Fruit fly (Drosophila melanogaster) whole organism, embryonic: ENCODE data around the gene CG31121.

ENCODE experiments used
- Ada2b ChIP-seq: fragments of 200-800 bp; sonication (Bioruptor generic); IDR thresholded peaks from 2 replicates; pipeline ENCODE4 v1.3.6; 2022; ENCODE audit warnings: missing biosample characterization, missing genetic modification characterization
- Atf6 ChIP-seq: fragments of 200-800 bp; sonication (Bioruptor generic); IDR thresholded peaks from 2 replicates; pipeline ENCODE4 v1.3.6; 2022; ENCODE audit warnings: missing biosample characterization, missing genetic modification characterization
- Bgb ChIP-seq: fragments of 200-800 bp; sonication (Bioruptor generic); IDR thresholded peaks from 2 replicates; pipeline ENCODE4 v1.3.6; 2022; ENCODE audit warnings: missing biosample characterization, missing genetic modification characterization; ENCODE audit not compliant: partially characterized antibody
- CG10267 ChIP-seq: fragments of 200-800 bp; sonication (Bioruptor generic); optimal IDR thresholded peaks from 2 replicates; lab custom pipeline; 2018; ENCODE audit warnings: missing biosample characterization, mild to moderate bottlenecking, missing genetic modification characterization, moderate library complexity
- CG11504 ChIP-seq: fragments of 200-800 bp; sonication (Bioruptor generic); optimal IDR thresholded peaks from 3 replicates; lab custom pipeline; 2019; ENCODE audit warnings: missing biosample characterization, mild to moderate bottlenecking, missing genetic modification characterization, moderate library complexity
- CG12659 ChIP-seq: fragments of 200-800 bp; sonication (Bioruptor generic); optimal IDR thresholded peaks from 3 replicates; lab custom pipeline; 2017; ENCODE audit warnings: mild to moderate bottlenecking, missing biosample characterization, missing genetic modification reagents, missing genetic modification characterization
- CG12942 ChIP-seq: fragments of 200-800 bp; sonication (Bioruptor generic); optimal IDR thresholded peaks from 3 replicates; lab custom pipeline; 2016; ENCODE audit warnings: missing biosample characterization, missing genetic modification characterization
- CG16813 ChIP-seq: fragments of 200-800 bp; sonication (Bioruptor generic); IDR thresholded peaks from 3 replicates; pipeline ENCODE4 v1.3.6; 2022; ENCODE audit warnings: missing biosample characterization, missing genetic modification characterization; ENCODE audit not compliant: partially characterized antibody
- CG17829 ChIP-seq: fragments of 200-800 bp; optimal IDR thresholded peaks from 2 replicates; lab custom pipeline; 2019; ENCODE audit warnings: missing biosample characterization, mild to moderate bottlenecking, missing genetic modification characterization, moderate library complexity
- CG18764 ChIP-seq: fragments of 200-800 bp; sonication (Bioruptor generic); optimal IDR thresholded peaks from 3 replicates; lab custom pipeline; 2016; ENCODE audit warnings: missing biosample characterization, missing genetic modification characterization
- CG31388 ChIP-seq: fragments of 200-800 bp; sonication (Bioruptor generic); optimal IDR thresholded peaks from 2 replicates; lab custom pipeline; 2016; ENCODE audit warnings: missing biosample characterization, missing genetic modification characterization
- CG32767 ChIP-seq: fragments of 200-800 bp; sonication (Bioruptor generic); IDR thresholded peaks from 2 replicates; pipeline ENCODE4 v1.3.6; 2022; ENCODE audit warnings: missing biosample characterization, missing genetic modification characterization
- CG3838 ChIP-seq: fragments of 200-800 bp; sonication (Bioruptor generic); optimal IDR thresholded peaks from 3 replicates; lab custom pipeline; 2016; ENCODE audit warnings: missing biosample characterization, missing genetic modification characterization
- CG6854 ChIP-seq: fragments of 200-800 bp; sonication (Bioruptor generic); optimal IDR thresholded peaks from 3 replicates; lab custom pipeline; 2017; ENCODE audit warnings: missing biosample characterization, mild to moderate bottlenecking, missing genetic modification characterization
- CG8290 ChIP-seq, 3 experiments: fragments of 200-800 bp; sonication (Bioruptor generic); optimal IDR thresholded peaks; 2 replicates each; lab custom pipeline; 2016 to 2019; ENCODE audit warnings: missing biosample characterization in 3 of 3, missing genetic modification characterization in 3 of 3, mild to moderate bottlenecking in 2 of 3, moderate library complexity in 1 of 3
- CG9609 ChIP-seq: fragments of 200-800 bp; sonication (Bioruptor generic); optimal IDR thresholded peaks from 3 replicates; lab custom pipeline; 2016; ENCODE audit warnings: missing biosample characterization, missing genetic modification characterization
- CoRest ChIP-seq: fragments of 200-800 bp; sonication (Bioruptor generic); optimal IDR thresholded peaks from 3 replicates; lab custom pipeline; 2018; ENCODE audit warnings: missing biosample characterization, mild to moderate bottlenecking, missing genetic modification characterization, moderate library complexity
- Dp ChIP-seq: fragments of 200-800 bp; sonication (Bioruptor generic); optimal IDR thresholded peaks from 2 replicates; lab custom pipeline; 2018; ENCODE audit warnings: missing biosample characterization, mild to moderate bottlenecking, missing genetic modification characterization, moderate library complexity
- Dref ChIP-seq: fragments of 200-800 bp; sonication (Bioruptor generic); IDR thresholded peaks from 2 replicates; pipeline ENCODE4 v1.3.6; 2022; ENCODE audit warnings: missing biosample characterization, missing genetic modification characterization
- E2f1 ChIP-seq: fragments of 200-800 bp; sonication (Bioruptor generic); IDR thresholded peaks from 2 replicates; pipeline ENCODE4 v1.3.6; 2022; ENCODE audit warnings: missing biosample characterization, missing genetic modification characterization
- Ets65A ChIP-seq: fragments of 200-800 bp; sonication (Bioruptor generic); peaks from one replicate; lab custom pipeline; 2016; ENCODE audit warnings: missing biosample characterization, missing genetic modification characterization
- Fer3 ChIP-seq: fragments of 200-800 bp; sonication (Bioruptor generic); optimal IDR thresholded peaks from 2 replicates; lab custom pipeline; 2018; ENCODE audit warnings: missing biosample characterization, mild to moderate bottlenecking, missing genetic modification characterization, moderate library complexity
- H2.0 ChIP-seq: fragments of 200-800 bp; sonication (Bioruptor generic); IDR thresholded peaks from 2 replicates; pipeline ENCODE4 v1.3.6; 2022; ENCODE audit warnings: missing biosample characterization, missing genetic modification characterization
- Hr3 ChIP-seq: fragments of 200-800 bp; sonication (Bioruptor generic); optimal IDR thresholded peaks from 3 replicates; lab custom pipeline; 2016; ENCODE audit warnings: missing biosample characterization, missing genetic modification characterization
- Kr ChIP-seq: fragments of 200-800 bp; sonication (Bioruptor generic); optimal IDR thresholded peaks from 2 replicates; lab custom pipeline; 2017; ENCODE audit warnings: missing biosample characterization, mild to moderate bottlenecking, missing genetic modification characterization
- NfI ChIP-seq: fragments of 200-800 bp; sonication (Bioruptor generic); optimal IDR thresholded peaks from 3 replicates; lab custom pipeline; 2018; ENCODE audit warnings: missing biosample characterization, mild to moderate bottlenecking, missing genetic modification characterization, moderate library complexity
- Six4 ChIP-seq: fragments of 200-800 bp; sonication (Bioruptor generic); optimal IDR thresholded peaks from 2 replicates; lab custom pipeline; 2016; ENCODE audit warnings: missing biosample characterization, missing genetic modification characterization
- Taf1 ChIP-seq: fragments of 200-800 bp; sonication (Bioruptor generic); IDR thresholded peaks from 2 replicates; pipeline ENCODE4 v1.3.6; 2022; ENCODE audit warnings: missing biosample characterization, missing genetic modification characterization
- YL-1 ChIP-seq: fragments of 200-800 bp; sonication (Bioruptor generic); optimal IDR thresholded peaks from 3 replicates; lab custom pipeline; 2017; ENCODE audit warnings: missing biosample characterization, mild to moderate bottlenecking, missing genetic modification characterization
- ara ChIP-seq: fragments of 200-800 bp; sonication (Bioruptor generic); IDR thresholded peaks from 2 replicates; pipeline ENCODE4 v1.3.6; 2022; ENCODE audit warnings: missing biosample characterization, missing genetic modification characterization
- bcd ChIP-seq: fragments of 200-800 bp; sonication (Bioruptor generic); optimal IDR thresholded peaks from 2 replicates; lab custom pipeline; 2017; ENCODE audit warnings: missing biosample characterization, mild to moderate bottlenecking, missing genetic modification characterization
- ci ChIP-seq: fragments of 200-800 bp; sonication (Bioruptor generic); IDR thresholded peaks from 3 replicates; pipeline ENCODE4 v1.3.6; 2022; ENCODE audit warnings: missing biosample characterization, missing genetic modification characterization
- croc ChIP-seq: fragments of 200-800 bp; sonication (Bioruptor generic); conservative IDR thresholded peaks from 3 replicates; pipeline ENCODE4 v1.3.6; 2022; ENCODE audit warnings: missing biosample characterization, missing genetic modification characterization
- en ChIP-seq: fragments of 200-800 bp; sonication (Bioruptor generic); optimal IDR thresholded peaks from 2 replicates; lab custom pipeline; 2016; ENCODE audit warnings: missing biosample characterization, missing genetic modification characterization
- her ChIP-seq: fragments of 200-800 bp; sonication (Bioruptor generic); optimal IDR thresholded peaks from 2 replicates; lab custom pipeline; 2016; ENCODE audit warnings: missing biosample characterization, missing genetic modification characterization
- jigr1 ChIP-seq: fragments of 200-800 bp; sonication (Bioruptor generic); IDR thresholded peaks from 3 replicates; pipeline ENCODE4 v1.3.6; 2022; ENCODE audit warnings: missing biosample characterization, missing genetic modification characterization
- lmd ChIP-seq: fragments of 200-800 bp; sonication (Bioruptor generic); IDR thresholded peaks from 2 replicates; pipeline ENCODE4 v1.3.6; 2022; ENCODE audit warnings: missing biosample characterization, missing genetic modification characterization
- lola ChIP-seq, 3 experiments: fragments of >200 bp in 2 of 3; fragments of 200-800 bp in 1 of 3; sonication (Bioruptor generic) in 1 of 3; optimal IDR thresholded peaks; 2 replicates each; lab custom pipeline; 2017 to 2019; ENCODE audit warnings: missing biosample characterization in 3 of 3, missing genetic modification characterization in 3 of 3, mild to moderate bottlenecking in 1 of 3, moderate library complexity in 1 of 3
- nerfin-2 ChIP-seq: fragments of 200-800 bp; sonication (Bioruptor generic); IDR thresholded peaks from 2 replicates; pipeline ENCODE4 v1.3.6; 2022; ENCODE audit warnings: missing biosample characterization, missing genetic modification characterization; ENCODE audit not compliant: partially characterized antibody
- tll ChIP-seq, 2 experiments: fragments of 200-800 bp in 1 of 2; fragments of >200 bp in 1 of 2; sonication (Bioruptor generic) in 1 of 2; optimal IDR thresholded peaks; 2 replicates each; lab custom pipeline; 2017 to 2019; ENCODE audit warnings: missing biosample characterization in 2 of 2, missing genetic modification characterization in 2 of 2, mild to moderate bottlenecking in 1 of 2, moderate library complexity in 1 of 2
- twi ChIP-seq: fragments of 200-800 bp; optimal IDR thresholded peaks from 2 replicates; lab custom pipeline; 2019; ENCODE audit warnings: missing biosample characterization, mild to moderate bottlenecking, missing genetic modification characterization, moderate library complexity
- vnd ChIP-seq: fragments of 200-800 bp; sonication (Bioruptor generic); IDR thresholded peaks from 3 replicates; pipeline ENCODE4 v1.3.6; 2022; ENCODE audit warnings: missing biosample characterization, missing genetic modification characterization; ENCODE audit not compliant: partially characterized antibody

Gene CG31121

dm6 chr3R:24917814-24918636 is 23.6 kb upstream of the CG31121 start, which contains the start of the genes PIG-S, sud1 and CG11168 (continued):
- peak; percentile 95 for TF ChIP-seq vnd (GFP tag; lab: Robert Waterston, UW)
- TF ChIP-seq croc (GFP tag; lab: Robert Waterston, UW) = peak; percentile 53; the same call in 2 of the 3 replicates
- TF ChIP-seq CG12942 (GFP tag; lab: Kevin White, UChicago) = peak; percentile 50
- TF ChIP-seq her (GFP tag; lab: Kevin White, UChicago) = no peak
- peak; percentile 8; the same call in 1 of the 2 replicates for TF ChIP-seq ara
- peak; percentile 80 for TF ChIP-seq lmd (GFP tag; lab: Robert Waterston, UW)
- TF ChIP-seq Ets65A = peak; percentile 13
- TF ChIP-seq CG18764 (GFP tag; lab: Kevin White, UChicago) = peak; percentile 34
- TF ChIP-seq E2f1 (GFP tag; lab: Robert Waterston, UW) = 0 out of 2 replicates have a peak, but pooled peaks have one; percentile 30
- no peak for TF ChIP-seq Kr (GFP tag; lab: Kevin White, UChicago)
- TF ChIP-seq CG12659 (GFP tag; lab: Kevin White, UChicago) = peak; percentile 65
- TF ChIP-seq CG32767 = 0 out of 2 replicates have a peak, but pooled peaks have one; percentile 28
- TF ChIP-seq CG10267 (tag; lab: Kevin White, UChicago) = peak; percentile 72
- 0 out of 3 replicates have a peak, but pooled peaks have one; percentile 17 for TF ChIP-seq jigr1 (GFP tag; lab: Robert Waterston, UW)
- TF ChIP-seq Dp (GFP tag; lab: Kevin White, UChicago) = no peak
- TF ChIP-seq CG16813 (GFP tag; lab: Robert Waterston, UW) = peak; percentile 95
- TF ChIP-seq bcd (GFP tag; lab: Kevin White, UChicago) = peak; percentile 59
- no peak for TF ChIP-seq en (GFP tag; lab: Kevin White, UChicago)
- peak; percentile 37; the same call in 1 of the 2 replicates for TF ChIP-seq Taf1 (GFP tag; lab: Robert Waterston, UW)
- TF ChIP-seq Fer3 (tag; lab: Kevin White, UChicago) = no peak
- peak; percentile 87 for TF ChIP-seq Bgb (GFP tag; lab: Robert Waterston, UW)
- TF ChIP-seq CoRest (tag; lab: Kevin White, UChicago) = peak; percentile 78
- peak; percentile 61 for TF ChIP-seq twi (tag; lab: Kevin White, UChicago)
- peak; percentile 18 for TF ChIP-seq CG3838 (GFP tag; lab: Kevin White, UChicago)
- peak; percentile 84 for TF ChIP-seq Hr3
- 0 out of 3 replicates have a peak, but pooled peaks have one; percentile 27 for TF ChIP-seq ci (GFP tag; lab: Robert Waterston, UW)
- TF ChIP-seq CG17829 (tag; lab: Kevin White, UChicago) = peak; percentile 62
- TF ChIP-seq CG9609 (GFP tag; lab: Kevin White, UChicago) = no peak
- no peak for TF ChIP-seq CG6854 (GFP tag; lab: Kevin White, UChicago)
- TF ChIP-seq H2.0 = peak; percentile 68
- peak; percentile 55; the same call in 1 of the 2 replicates for TF ChIP-seq Ada2b (GFP tag; lab: Robert Waterston, UW)
- TF ChIP-seq Atf6 = peak; percentile 35; the same call in 1 of the 2 replicates
- peak in 1 of 2 experiments; percentile 16 for TF ChIP-seq tll (GFP tag; optimal IDR thresholded peaks at IDR 0.05; lab: Kevin White, UChicago)
- peak; percentile 81 for TF ChIP-seq nerfin-2 (GFP tag; lab: Robert Waterston, UW)
- no peak for TF ChIP-seq CG11504 (tag; lab: Kevin White, UChicago)
- no peak for TF ChIP-seq CG31388 (GFP tag; lab: Kevin White, UChicago)
- 0 out of 2 replicates have a peak, but pooled peaks have one; percentile 23 for TF ChIP-seq Dref (GFP tag; lab: Robert Waterston, UW)
- peak; percentile 51 for TF ChIP-seq YL-1 (GFP tag; lab: Kevin White, UChicago)
- TF ChIP-seq lola (GFP tag; optimal IDR thresholded peaks at IDR 0.05; lab: Kevin White, UChicago) = peak in 1 of 3 experiments; percentile 67
- TF ChIP-seq NfI (GFP tag; lab: Kevin White, UChicago) = peak; percentile 57
- TF ChIP-seq CG8290 (GFP tag; optimal IDR thresholded peaks at IDR 0.05; lab: Kevin White, UChicago) = peak; percentile 40
- no peak for TF ChIP-seq CG8290 (tag; optimal IDR thresholded peaks at IDR 0.05; lab: Kevin White, UChicago)
- peak; percentile 25 for TF ChIP-seq Six4 (GFP tag; lab: Kevin White, UChicago)
